Fruit fly (Drosophila melanogaster) whole organism, pupa: Measurements from ENCODE around the gene CG11158.

Source experiments
- CG10348 ChIP-seq: fragments of 200-800 bp; sonication (Bioruptor generic); IDR thresholded peaks from 2 replicates; pipeline ENCODE4 v1.3.6; 2022; ENCODE audit warnings: missing biosample characterization, missing genetic modification characterization
- CG12605 ChIP-seq: fragments of 200-800 bp; sonication (Bioruptor generic); IDR thresholded peaks from 2 replicates; pipeline ENCODE4 v1.3.6; 2022; ENCODE audit warnings: missing biosample characterization, missing genetic modification characterization
- CG13204 ChIP-seq: fragments of 200-800 bp; sonication (Bioruptor generic); optimal IDR thresholded peaks from 2 replicates; lab custom pipeline; 2018; ENCODE audit warnings: missing biosample characterization, mild to moderate bottlenecking, missing genetic modification characterization, moderate library complexity
- CG14655 ChIP-seq: fragments of 200-800 bp; sonication (Bioruptor generic); optimal IDR thresholded peaks from 3 replicates; lab custom pipeline; 2017; ENCODE audit warnings: mild to moderate bottlenecking, missing biosample characterization, missing genetic modification reagents, missing genetic modification characterization
- CG15710 ChIP-seq: fragments of 200-800 bp; sonication (Bioruptor generic); optimal IDR thresholded peaks from 2 replicates; lab custom pipeline; 2018; ENCODE audit warnings: missing biosample characterization, mild to moderate bottlenecking, missing genetic modification characterization, moderate library complexity
- CG17806 ChIP-seq: fragments of 200-800 bp; sonication (Bioruptor generic); optimal IDR thresholded peaks from 2 replicates; lab custom pipeline; 2018; ENCODE audit warnings: missing biosample characterization, mild to moderate bottlenecking, missing genetic modification characterization, moderate library complexity
- CG32121 ChIP-seq: fragments of 200-800 bp; sonication (Bioruptor generic); IDR thresholded peaks from 2 replicates; pipeline ENCODE4 v1.3.6; 2022; ENCODE audit warnings: missing biosample characterization, missing genetic modification characterization
- CG34367 ChIP-seq: fragments of 200-800 bp; sonication (Bioruptor generic); optimal IDR thresholded peaks from 2 replicates; lab custom pipeline; 2018; ENCODE audit warnings: missing biosample characterization, mild to moderate bottlenecking, missing genetic modification characterization
- CG4496 ChIP-seq: fragments of 200-800 bp; sonication (Bioruptor generic); IDR thresholded peaks from 3 replicates; pipeline ENCODE4 v1.3.6; 2022; ENCODE audit warnings: missing biosample characterization, missing genetic modification characterization
- CG8159 ChIP-seq: fragments of 200-800 bp; sonication (Bioruptor generic); optimal IDR thresholded peaks from 3 replicates; lab custom pipeline; 2018; ENCODE audit warnings: missing biosample characterization, mild to moderate bottlenecking, missing genetic modification characterization, moderate library complexity
- CG8301 ChIP-seq: fragments of 200-800 bp; sonication (Bioruptor generic); optimal IDR thresholded peaks from 2 replicates; lab custom pipeline; 2018; ENCODE audit warnings: missing biosample characterization, mild to moderate bottlenecking, missing genetic modification characterization
- CG9948 ChIP-seq: fragments of 200-800 bp; sonication (Bioruptor generic); optimal IDR thresholded peaks from 2 replicates; lab custom pipeline; 2018; ENCODE audit warnings: missing biosample characterization, mild to moderate bottlenecking, missing genetic modification characterization, moderate library complexity
- D1 ChIP-seq: fragments of 200-800 bp; sonication (Bioruptor generic); optimal IDR thresholded peaks from 2 replicates; lab custom pipeline; 2018; ENCODE audit warnings: missing biosample characterization, mild to moderate bottlenecking, missing genetic modification characterization, moderate library complexity
- EcR ChIP-seq: fragments of 200-800 bp; sonication (Bioruptor generic); optimal IDR thresholded peaks from 3 replicates; lab custom pipeline; 2019; ENCODE audit warnings: missing biosample characterization, missing genetic modification characterization, mild to moderate bottlenecking, moderate library complexity, missing genetic modification reagents
- Ets98B ChIP-seq: fragments of 200-800 bp; sonication (Bioruptor generic); IDR thresholded peaks from 2 replicates; pipeline ENCODE4 v1.3.6; 2022; ENCODE audit warnings: missing biosample characterization, missing genetic modification characterization
- Pif1A ChIP-seq: fragments of 200-800 bp; sonication (Bioruptor generic); optimal IDR thresholded peaks from 3 replicates; lab custom pipeline; 2016; ENCODE audit warnings: missing biosample characterization, missing genetic modification characterization
- Pif1B ChIP-seq: fragments of 200-800 bp; sonication (Bioruptor generic); optimal IDR thresholded peaks from 3 replicates; lab custom pipeline; 2016; ENCODE audit warnings: missing biosample characterization, missing genetic modification characterization
- Snoo ChIP-seq: fragments of 200-800 bp; sonication (Bioruptor generic); optimal IDR thresholded peaks from 3 replicates; lab custom pipeline; 2017; ENCODE audit warnings: missing biosample characterization, mild to moderate bottlenecking, missing genetic modification characterization, inconsistent platforms
- fd96Ca ChIP-seq: fragments of 200-800 bp; sonication (Bioruptor generic); IDR thresholded peaks from 3 replicates; pipeline ENCODE4 v1.3.6; 2022; ENCODE audit warnings: missing biosample characterization, missing genetic modification characterization
- gl ChIP-seq: fragments of 200-800 bp; sonication (Bioruptor generic); optimal IDR thresholded peaks from 2 replicates; lab custom pipeline; 2018; ENCODE audit warnings: missing biosample characterization, mild to moderate bottlenecking, missing genetic modification characterization
- rn ChIP-seq: fragments of 200-800 bp; sonication (Bioruptor generic); IDR thresholded peaks from 2 replicates; pipeline ENCODE4 v1.3.6; 2022; ENCODE audit warnings: missing biosample characterization, missing genetic modification characterization

CG11158 gene

DNA sequence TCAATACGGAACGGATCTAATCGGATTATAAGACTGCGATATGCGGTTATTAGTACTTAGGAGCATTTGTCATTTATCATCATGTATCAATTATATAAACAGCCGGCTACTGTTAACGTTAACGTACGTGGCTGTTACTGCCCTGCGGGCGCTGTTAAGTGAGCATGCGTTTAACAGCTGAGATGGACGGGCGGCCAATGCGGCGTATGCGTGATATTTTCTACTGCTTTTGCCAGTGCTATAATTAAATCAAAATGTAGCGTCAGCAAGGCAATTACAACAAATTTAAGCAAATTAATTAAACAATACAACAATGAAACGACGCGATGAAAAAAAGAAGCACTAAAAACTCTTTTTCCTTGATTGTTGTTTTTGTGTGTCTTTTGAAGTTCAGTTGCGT lies 45.2 kb upstream of the CG11158 start:
- TF ChIP-seq EcR (GFP tag; lab: Kevin White, UChicago) (no peak), CG15710 (tag; lab: Kevin White, UChicago) (no peak), CG10348 (GFP tag; lab: Robert Waterston, UW) (no peak), CG13204 (no peak), Pif1A (no peak), CG4496 (GFP tag; lab: Robert Waterston, UW) (no peak), D1 (tag; lab: Kevin White, UChicago) (no peak), CG32121 (GFP tag; lab: Robert Waterston, UW) (no peak), Ets98B (no peak), CG9948 (tag; lab: Kevin White, UChicago) (no peak), CG8159 (no peak), gl (tag; lab: Kevin White, UChicago) (no peak)

DNA sequence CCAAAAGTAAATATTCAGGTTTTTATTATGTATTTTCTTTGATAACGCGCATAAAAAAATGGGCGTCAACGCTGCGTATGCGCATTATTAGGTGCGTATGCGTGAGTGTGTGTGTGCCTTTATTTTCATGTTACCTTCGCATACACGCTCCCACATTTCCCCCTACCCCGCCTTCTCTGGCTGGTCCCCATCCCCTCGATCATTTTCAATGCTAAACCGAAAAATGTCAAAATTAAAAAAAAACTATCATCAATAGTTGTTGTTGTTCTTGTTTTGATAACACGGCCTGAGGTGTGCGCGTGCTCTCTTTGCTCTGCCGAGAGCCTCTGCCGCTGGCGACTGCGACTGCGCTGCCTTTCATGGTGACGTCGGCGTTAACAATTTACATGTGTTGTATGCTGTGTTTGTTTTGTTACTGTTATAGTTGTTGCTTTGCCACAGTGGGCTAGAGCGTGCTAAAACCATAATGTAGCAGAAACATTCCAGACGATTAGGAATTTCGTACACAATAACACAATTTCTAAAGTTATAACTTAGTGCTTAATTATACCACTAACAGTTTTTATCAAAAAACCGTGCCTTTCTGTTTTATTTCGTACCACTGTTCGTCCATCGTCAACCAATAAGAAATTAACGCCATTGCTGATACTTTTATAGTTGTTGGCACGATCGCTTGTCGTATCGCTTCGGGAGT lies 42.6 kb upstream of the CG11158 start:
- peak; percentile 96 for TF ChIP-seq CG9948 (tag; lab: Kevin White, UChicago)
- peak; percentile 98 for TF ChIP-seq CG17806 (tag; lab: Kevin White, UChicago)
- peak; percentile 97 for TF ChIP-seq CG8159
- TF ChIP-seq CG4496 (GFP tag; lab: Robert Waterston, UW): peak; percentile 99
- TF ChIP-seq CG32121 (GFP tag; lab: Robert Waterston, UW): peak; percentile 99
- peak; percentile 55 for TF ChIP-seq EcR (GFP tag; lab: Kevin White, UChicago)
- TF ChIP-seq D1 (tag; lab: Kevin White, UChicago): peak; percentile 93
- TF ChIP-seq CG14655: peak; percentile 98
- TF ChIP-seq fd96Ca (GFP tag; lab: Robert Waterston, UW): peak; percentile 99
- peak; percentile 97 for TF ChIP-seq CG34367 (tag; lab: Kevin White, UChicago)
- TF ChIP-seq CG8301: peak; percentile 98
- TF ChIP-seq CG13204: peak; percentile 87
- TF ChIP-seq Snoo (tag; lab: Kevin White, UChicago): peak; percentile 94
- TF ChIP-seq CG10348 (GFP tag; lab: Robert Waterston, UW): peak; percentile 96
- peak; percentile 99 for TF ChIP-seq Pif1B
- TF ChIP-seq CG12605 (GFP tag; lab: Robert Waterston, UW): peak; percentile 98
- peak; percentile 96 for TF ChIP-seq CG15710 (tag; lab: Kevin White, UChicago)
- peak; percentile 97 for TF ChIP-seq rn (GFP tag; lab: Robert Waterston, UW)
- peak; percentile 99 for TF ChIP-seq Pif1A
- TF ChIP-seq gl (tag; lab: Kevin White, UChicago): peak; percentile 97
- TF ChIP-seq Ets98B: peak; percentile 99

- no peak for TF ChIP-seq CG34367 (tag; lab: Kevin White, UChicago)
- no peak for TF ChIP-seq CG9948 (tag; lab: Kevin White, UChicago)
- no peak for TF ChIP-seq Pif1B
- TF ChIP-seq rn (GFP tag; lab: Robert Waterston, UW): no peak
- no peak for TF ChIP-seq CG32121 (GFP tag; lab: Robert Waterston, UW)
- no peak for TF ChIP-seq CG8301
- TF ChIP-seq Snoo (tag; lab: Kevin White, UChicago): no peak
- TF ChIP-seq CG12605 (GFP tag; lab: Robert Waterston, UW): no peak
- TF ChIP-seq CG15710 (tag; lab: Kevin White, UChicago): no peak
- no peak for TF ChIP-seq Pif1A
- TF ChIP-seq fd96Ca (GFP tag; lab: Robert Waterston, UW): no peak
- TF ChIP-seq CG14655: no peak
- TF ChIP-seq D1 (tag; lab: Kevin White, UChicago): no peak
- TF ChIP-seq gl (tag; lab: Kevin White, UChicago): no peak
Measured at dm6 chrX:13640692-13641011, 42.1 kb upstream of the CG11158 start.

dm6 chrX:13641115-13641890 lies 41.4 kb upstream of the CG11158 start:
- TF ChIP-seq Snoo (tag; lab: Kevin White, UChicago) (peak; percentile 27), CG8159 (peak; percentile 100), D1 (tag; lab: Kevin White, UChicago) (peak; percentile 70), CG32121 (GFP tag; lab: Robert Waterston, UW) (peak; percentile 90), CG15710 (tag; lab: Kevin White, UChicago) (peak; percentile 89), CG10348 (GFP tag; lab: Robert Waterston, UW) (peak; percentile 67), EcR (GFP tag; lab: Kevin White, UChicago) (no peak), CG9948 (tag; lab: Kevin White, UChicago) (peak; percentile 82), CG4496 (GFP tag; lab: Robert Waterston, UW) (peak; percentile 93), CG12605 (GFP tag; lab: Robert Waterston, UW) (peak; percentile 84), CG34367 (tag; lab: Kevin White, UChicago) (peak; percentile 80), Pif1A (peak; percentile 85), gl (tag; lab: Kevin White, UChicago) (peak; percentile 67), Pif1B (peak; percentile 79), CG14655 (peak; percentile 87), CG13204 (peak; percentile 44), fd96Ca (GFP tag; lab: Robert Waterston, UW) (peak; percentile 90), CG8301 (peak; percentile 87), CG17806 (tag; lab: Kevin White, UChicago) (peak; percentile 83), rn (GFP tag; lab: Robert Waterston, UW) (peak; percentile 72), Ets98B (peak; percentile 90)
